Worm (Caenorhabditis elegans): ENCODE data around the gene R10E4.9.

ce11 chrIII:4317065-4317752, 15.0 kb upstream of the R10E4.9 start, which contains the start of gene tag-131:
- TF ChIP-seq zag-1 (tag; optimal IDR thresholded peaks at IDR 0.05): no peak
- TF ChIP-seq lin-11 (tag; optimal IDR thresholded peaks at IDR 0.05): no peak
- no peak for TF ChIP-seq blmp-1 (tag; optimal IDR thresholded peaks at IDR 0.05; ENCODE audit: insufficient read depth)
- TF ChIP-seq snpc-4 (tag; optimal IDR thresholded peaks at IDR 0.05): no peak
- no peak for TF ChIP-seq nhr-12 (tag; optimal IDR thresholded peaks at IDR 0.05)
- TF ChIP-seq skn-1 (tag; optimal IDR thresholded peaks at IDR 0.05): no peak
- TF ChIP-seq nhr-10 (tag; optimal IDR thresholded peaks at IDR 0.05): no peak
- TF ChIP-seq ZK546.5 (tag; optimal IDR thresholded peaks at IDR 0.05): no peak
- no peak for TF ChIP-seq unc-62 (GFP tag; optimal IDR thresholded peaks at IDR 0.05)
- no peak for TF ChIP-seq ceh-82 (tag; optimal IDR thresholded peaks at IDR 0.05)
- TF ChIP-seq unc-39 (tag; optimal IDR thresholded peaks at IDR 0.05): no peak
- no peak for TF ChIP-seq R02D3.7 (tag; optimal IDR thresholded peaks at IDR 0.05)
- TF ChIP-seq ztf-11 (tag; optimal IDR thresholded peaks at IDR 0.05): no peak
- no peak for TF ChIP-seq sma-3 (GFP tag; optimal IDR thresholded peaks at IDR 0.05)

Measured in whole organism, L2 larva.